Worm (Caenorhabditis elegans) whole organism, young adult: ENCODE data around the gene F38B2.6.
A peak's percentile ranks its signal among the peaks of the same experiment; 100 is the strongest.

Experiments used
- B0019.2 ChIP-seq: fragments of 200-800 bp; sonication (Bioruptor generic); conservative IDR thresholded peaks from 2 replicates; pipeline ENCODE4 v1.3.6; 2022; ENCODE audit warnings: missing genetic modification reagents, missing genetic modification characterization, missing compliant biosample characterization
- B0035.1 ChIP-seq: sonication (generic microtip); optimal IDR thresholded peaks from 2 replicates; lab custom pipeline; 2016; ENCODE audit warnings: missing genetic modification characterization, mild to moderate bottlenecking, missing compliant biosample characterization, missing genotype, missing genetic modification reagents
- B0261.1 ChIP-seq: sonication (generic microtip); optimal IDR thresholded peaks from 2 replicates; lab custom pipeline; 2016; ENCODE audit warnings: mild to moderate bottlenecking, missing genetic modification characterization, moderate library complexity, missing compliant biosample characterization
- D2030.7 ChIP-seq: fragments of 200-800 bp; sonication (Bioruptor generic); IDR thresholded peaks from 2 replicates; pipeline ENCODE4 v1.3.6; 2022; ENCODE audit warnings: missing genetic modification reagents, missing genetic modification characterization, missing compliant biosample characterization
- F10E7.11 ChIP-seq: sonication (generic microtip); optimal IDR thresholded peaks from 2 replicates; lab custom pipeline; 2017; ENCODE audit warnings: mild to moderate bottlenecking, missing genetic modification characterization, moderate library complexity, missing compliant biosample characterization
- F33H1.4 ChIP-seq: fragments of 200-800 bp; sonication (Bioruptor generic); IDR thresholded peaks from 2 replicates; pipeline ENCODE4 v1.3.6; 2022; ENCODE audit warnings: missing genetic modification reagents, missing genetic modification characterization, missing compliant biosample characterization
- F37B4.10 ChIP-seq: fragments of 200-800 bp; sonication (Bioruptor generic); IDR thresholded peaks from 2 replicates; pipeline ENCODE4 v1.3.6; 2022; ENCODE audit warnings: missing genetic modification characterization, missing compliant biosample characterization
- F39B2.1 ChIP-seq: fragments of 200-800 bp; sonication (Bioruptor generic); IDR thresholded peaks from 2 replicates; pipeline ENCODE4 v1.3.6; 2022; ENCODE audit warnings: missing genetic modification reagents, missing genetic modification characterization, missing compliant biosample characterization
- F55B11.4 ChIP-seq: sonication (generic microtip); optimal IDR thresholded peaks from 2 replicates; lab custom pipeline; 2016; ENCODE audit warnings: missing compliant biosample characterization, missing genetic modification characterization, borderline replicate concordance; ENCODE audit not compliant: insufficient read depth
- K11D2.4 ChIP-seq: fragments of 200-800 bp; sonication (Bioruptor generic); IDR thresholded peaks from 2 replicates; pipeline ENCODE4 v1.3.6; 2022; ENCODE audit warnings: missing genetic modification reagents, missing genetic modification characterization, missing compliant biosample characterization
- ama-1 ChIP-seq, 3 experiments: fragments of 150-350 bp in 1 of 3; sonication (generic microtip) in 2 of 3; optimal IDR thresholded peaks; 2 replicates each; lab custom pipeline; 2014 to 2018; ENCODE audit warnings: missing biosample characterization in 2 of 3, missing genetic modification characterization in 2 of 3, missing genetic modification reagents in 2 of 3
- attf-3 ChIP-seq: fragments of 200-800 bp; sonication (Bioruptor generic); conservative IDR thresholded peaks from 2 replicates; pipeline ENCODE4 v1.3.6; 2022; ENCODE audit warnings: missing genetic modification reagents, missing genetic modification characterization, missing compliant biosample characterization
- bed-1 ChIP-seq: fragments of 200-800 bp; sonication (Bioruptor generic); IDR thresholded peaks from 2 replicates; pipeline ENCODE4 v1.3.6; 2022; ENCODE audit warnings: missing genetic modification reagents, missing genetic modification characterization, missing compliant biosample characterization
- ccch-3 ChIP-seq: fragments of 200-800 bp; sonication (Bioruptor generic); optimal IDR thresholded peaks from 2 replicates; lab custom pipeline; 2018; ENCODE audit warnings: mild to moderate bottlenecking, missing genetic modification characterization, missing compliant biosample characterization
- ceh-100 ChIP-seq: fragments of 200-800 bp; sonication (Bioruptor generic); IDR thresholded peaks from 2 replicates; pipeline ENCODE4 v1.3.6; 2022; ENCODE audit warnings: missing genetic modification reagents, missing genetic modification characterization, missing compliant biosample characterization
- ceh-27 ChIP-seq: fragments of 200-800 bp; sonication (Bioruptor generic); optimal IDR thresholded peaks from 2 replicates; lab custom pipeline; 2018; ENCODE audit warnings: mild to moderate bottlenecking, missing genetic modification characterization, moderate library complexity, missing compliant biosample characterization
- ceh-40 ChIP-seq: fragments of 200-800 bp; sonication (Bioruptor generic); IDR thresholded peaks from 2 replicates; pipeline ENCODE4 v1.3.6; 2022; ENCODE audit warnings: missing genetic modification characterization, missing compliant biosample characterization
- dox-1 ChIP-seq: fragments of 200-800 bp; sonication (Bioruptor generic); IDR thresholded peaks from 2 replicates; pipeline ENCODE4 v1.3.6; 2022; ENCODE audit warnings: missing genetic modification reagents, missing genetic modification characterization, missing compliant biosample characterization
- fkh-3 ChIP-seq: sonication (generic microtip); optimal IDR thresholded peaks from 2 replicates; lab custom pipeline; 2016; ENCODE audit warnings: mild to moderate bottlenecking, missing genetic modification characterization, missing compliant biosample characterization
- gei-17 ChIP-seq: fragments of 200-800 bp; sonication (Bioruptor generic); optimal IDR thresholded peaks from 2 replicates; lab custom pipeline; 2018; ENCODE audit warnings: mild to moderate bottlenecking, missing genetic modification characterization, missing compliant biosample characterization
- hlh-26 ChIP-seq: fragments of 200-800 bp; sonication (Bioruptor generic); conservative IDR thresholded peaks from 2 replicates; pipeline ENCODE4 v1.3.6; 2022; ENCODE audit warnings: missing genetic modification reagents, missing genetic modification characterization, missing compliant biosample characterization
- hmg-1.2 ChIP-seq: fragments of 200-800 bp; sonication (Bioruptor generic); IDR thresholded peaks from 2 replicates; pipeline ENCODE4 v1.3.6; 2022; ENCODE audit warnings: missing genetic modification reagents, missing genetic modification characterization, missing compliant biosample characterization
- madf-10 ChIP-seq: sonication (generic microtip); optimal IDR thresholded peaks from 2 replicates; lab custom pipeline; 2016; ENCODE audit warnings: mild to moderate bottlenecking, missing genetic modification characterization, missing compliant biosample characterization
- madf-3 ChIP-seq: fragments of 200-800 bp; sonication (Bioruptor generic); IDR thresholded peaks from 2 replicates; pipeline ENCODE4 v1.3.6; 2022; ENCODE audit warnings: missing genetic modification reagents, missing genetic modification characterization, missing compliant biosample characterization
- madf-6 ChIP-seq: fragments of 200-800 bp; sonication (Bioruptor generic); IDR thresholded peaks from 2 replicates; pipeline ENCODE4 v1.3.6; 2022; ENCODE audit warnings: missing genetic modification reagents, missing genetic modification characterization, missing compliant biosample characterization
- mcd-1 ChIP-seq: fragments of 200-800 bp; sonication (Bioruptor generic); IDR thresholded peaks from 2 replicates; pipeline ENCODE4 v1.3.6; 2022; ENCODE audit warnings: missing genetic modification reagents, missing genetic modification characterization, missing compliant biosample characterization
- nfya-1 ChIP-seq: sonication (generic microtip); optimal IDR thresholded peaks from 2 replicates; lab custom pipeline; 2017; ENCODE audit warnings: antibody characterized with exemption, missing compliant biosample characterization, missing genetic modification characterization, borderline replicate concordance; ENCODE audit not compliant: insufficient read depth
- nhr-179 ChIP-seq: sonication (generic microtip); optimal IDR thresholded peaks from 2 replicates; lab custom pipeline; 2016; ENCODE audit warnings: mild to moderate bottlenecking, missing genetic modification characterization, missing compliant biosample characterization
- sea-2 ChIP-seq: fragments of 200-800 bp; sonication (Bioruptor generic); IDR thresholded peaks from 2 replicates; pipeline ENCODE4 v1.3.6; 2022; ENCODE audit warnings: missing genetic modification characterization, missing compliant biosample characterization
- sptf-2 ChIP-seq: fragments of 200-800 bp; sonication (Bioruptor generic); optimal IDR thresholded peaks from 2 replicates; lab custom pipeline; 2018; ENCODE audit warnings: mild to moderate bottlenecking, missing genetic modification characterization, missing compliant biosample characterization
- tbp1 ChIP-seq: fragments of 200-800 bp; sonication (Bioruptor generic); optimal IDR thresholded peaks from 2 replicates; lab custom pipeline; 2018; ENCODE audit warnings: mild to moderate bottlenecking, missing genetic modification characterization, missing compliant biosample characterization
- zfh-2 ChIP-seq: fragments of 200-800 bp; sonication (Bioruptor generic); conservative IDR thresholded peaks from 2 replicates; pipeline ENCODE4 v1.3.6; 2022; ENCODE audit warnings: missing genetic modification reagents, missing genetic modification characterization, missing compliant biosample characterization
- zim-3 ChIP-seq: sonication (generic microtip); optimal IDR thresholded peaks from 2 replicates; lab custom pipeline; 2017; ENCODE audit warnings: mild to moderate bottlenecking, missing genetic modification characterization, moderate library complexity, missing compliant biosample characterization
- ztf-18 ChIP-seq: sonication (generic microtip); optimal IDR thresholded peaks from 2 replicates; lab custom pipeline; 2016; ENCODE audit warnings: missing genotype, mild to moderate bottlenecking, missing genetic modification characterization, missing compliant biosample characterization
- ztf-22 ChIP-seq: fragments of 200-800 bp; sonication (Bioruptor generic); optimal IDR thresholded peaks from 2 replicates; lab custom pipeline; 2018; ENCODE audit warnings: mild to moderate bottlenecking, missing genetic modification characterization, moderate library complexity, missing compliant biosample characterization
- ztf-26 ChIP-seq: sonication (generic microtip); optimal IDR thresholded peaks from 2 replicates; lab custom pipeline; 2017; ENCODE audit warnings: missing genetic modification characterization, missing compliant biosample characterization
- ztf-28 ChIP-seq: fragments of 200-800 bp; sonication (Bioruptor generic); IDR thresholded peaks from 2 replicates; pipeline ENCODE4 v1.3.6; 2022; ENCODE audit warnings: missing genetic modification reagents, missing genetic modification characterization, missing compliant biosample characterization
- ztf-6 ChIP-seq: fragments of 200-800 bp; sonication (Bioruptor generic); IDR thresholded peaks from 2 replicates; pipeline ENCODE4 v1.3.6; 2022; ENCODE audit warnings: missing genetic modification reagents, missing genetic modification characterization, missing compliant biosample characterization

Gene F38B2.6

ce11 chrX:11299642-11300307 is 18.7 kb upstream of the F38B2.6 start, which contains the start of the genes snrp-40.1 and F08G12.3 (continued):
- TF ChIP-seq nfya-1 (tag; lab: Kevin White, UChicago), result no peak
- TF ChIP-seq gei-17 (GFP tag; lab: Kevin White, UChicago), result peak; percentile 12
- no peak for TF ChIP-seq ztf-22 (GFP tag; lab: Kevin White, UChicago)

DNA sequence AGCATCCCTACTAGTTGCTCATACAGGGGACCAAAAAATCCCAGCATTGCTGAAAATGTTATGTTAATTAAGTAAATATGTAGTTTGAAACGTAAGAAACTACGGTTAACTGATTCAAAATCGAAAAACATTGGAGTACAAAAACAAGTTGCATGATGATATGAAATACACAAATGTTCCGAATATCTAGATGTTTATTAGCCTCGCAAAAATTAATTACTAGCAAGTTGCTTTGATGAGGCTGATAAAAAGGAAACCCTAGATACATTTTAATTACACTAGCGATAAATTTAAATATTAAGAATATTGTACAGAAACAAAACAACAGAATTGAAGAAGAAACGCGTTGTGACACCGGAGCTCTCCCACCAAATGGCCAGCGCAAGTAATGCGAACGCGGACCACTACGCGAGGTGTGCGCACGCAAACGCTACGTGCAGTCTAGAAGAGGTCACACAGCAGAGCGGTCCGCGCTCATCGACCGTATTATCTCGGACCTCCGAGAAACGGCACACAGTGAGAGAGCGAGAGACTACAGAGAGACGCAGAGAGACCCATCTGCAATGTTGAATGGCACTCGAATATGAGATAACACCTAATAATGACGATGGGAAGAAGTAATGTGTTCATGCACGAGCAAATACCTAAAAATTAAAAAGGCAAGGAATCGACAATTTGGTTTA is 15.8 kb upstream of the F38B2.6 start, which contains the start of gene inx-2:
Gene inx-2, minus strand, starts transcription at position 51 of the 683 bp plus-strand sequence.
- TF ChIP-seq ceh-27 (GFP tag; lab: Kevin White, UChicago), result no peak
- no peak for TF ChIP-seq ccch-3
- peak; percentile 21; the same call in 1 of the 2 replicates for TF ChIP-seq hmg-1.2
- TF ChIP-seq zfh-2 (GFP tag; lab: Robert Waterston, UW), result peak; percentile 58; the same call in 1 of the 2 replicates
- TF ChIP-seq madf-3 (GFP tag; lab: Robert Waterston, UW), result 0 out of 2 replicates have a peak, but pooled peaks have one; percentile 24
- 0 out of 2 replicates have a peak, but pooled peaks have one; percentile 15 for TF ChIP-seq K11D2.4 (GFP tag; lab: Robert Waterston, UW)
- no peak for TF ChIP-seq bed-1 (GFP tag; lab: Robert Waterston, UW)
- no peak for TF ChIP-seq nhr-179 (tag; lab: Kevin White, UChicago)
- 0 out of 2 replicates have a peak, but pooled peaks have one; percentile 28 for TF ChIP-seq F37B4.10 (GFP tag; lab: Robert Waterston, UW)

DNA sequence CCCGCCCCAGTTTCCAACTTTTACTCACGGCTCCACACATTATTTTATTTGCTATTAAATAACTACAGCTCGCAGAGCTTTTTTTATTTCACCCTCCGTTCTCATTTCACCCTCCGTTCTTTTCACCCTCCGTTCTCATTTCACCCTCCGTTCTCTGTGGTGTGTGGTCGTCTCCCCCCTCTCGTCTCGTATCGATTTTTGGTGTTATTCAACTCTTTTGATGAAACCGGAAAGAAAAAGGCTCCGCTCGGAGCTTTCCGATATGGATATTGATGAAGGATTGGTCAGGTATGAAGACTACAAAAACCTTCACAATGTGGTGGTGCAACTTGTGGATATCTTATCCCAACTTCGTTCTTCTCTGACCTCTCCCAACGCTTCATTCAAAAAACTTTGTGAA is 9.5 kb upstream of the F38B2.6 start:
- no peak for TF ChIP-seq ztf-28 (GFP tag; lab: Robert Waterston, UW)
- TF ChIP-seq ztf-6, result no peak
- no peak for TF ChIP-seq ama-1 (optimal IDR thresholded peaks at IDR 0.05; lab: Kevin White, UChicago)
- no peak for TF ChIP-seq ama-1 (GFP tag; optimal IDR thresholded peaks at IDR 0.05; lab: Kevin White, UChicago)
- TF ChIP-seq madf-3 (GFP tag; lab: Robert Waterston, UW), result no peak
- TF ChIP-seq sea-2, result no peak
- TF ChIP-seq F55B11.4 (tag; lab: Kevin White, UChicago), result no peak
- TF ChIP-seq ceh-27 (GFP tag; lab: Kevin White, UChicago), result no peak

ce11 chrX:11289925-11290324 is 8.9 kb upstream of the F38B2.6 start:
- no peak for TF ChIP-seq B0261.1 (tag; lab: Kevin White, UChicago)
- no peak for TF ChIP-seq ceh-27 (GFP tag; lab: Kevin White, UChicago)
- no peak for TF ChIP-seq B0019.2
- no peak for TF ChIP-seq F33H1.4 (GFP tag; lab: Robert Waterston, UW)
- TF ChIP-seq nfya-1 (tag; lab: Kevin White, UChicago), result no peak
- no peak for TF ChIP-seq sea-2
- no peak for TF ChIP-seq F39B2.1 (GFP tag; lab: Robert Waterston, UW)
- TF ChIP-seq ceh-100, result no peak
- no peak for TF ChIP-seq zim-3
- no peak for TF ChIP-seq madf-10 (tag; lab: Kevin White, UChicago)

DNA sequence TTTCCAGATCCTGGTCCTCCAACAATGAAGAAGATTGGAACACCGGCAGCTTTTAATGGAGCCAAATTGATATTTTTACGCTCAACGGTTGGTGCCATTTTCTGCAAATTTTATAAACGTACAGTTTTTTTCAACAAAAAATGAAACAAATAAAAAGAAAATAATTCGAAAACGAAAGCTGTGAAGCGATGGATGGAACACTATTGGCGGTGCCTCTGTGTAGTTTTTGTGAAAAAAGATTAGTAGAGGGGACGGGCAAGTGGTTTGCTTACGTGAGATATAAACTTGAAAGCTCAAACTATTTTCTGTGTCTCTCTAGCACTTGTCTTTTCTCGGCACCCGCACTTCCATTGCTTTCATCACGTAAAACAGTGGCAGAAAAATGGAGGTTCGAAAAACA is 6.6 kb upstream of the F38B2.6 start, which contains the start of gene F38B2.4:
Gene F38B2.4, minus strand, starts transcription at position 101 of the 400 bp plus-strand sequence.
- no peak for TF ChIP-seq fkh-3
- no peak for TF ChIP-seq madf-3 (GFP tag; lab: Robert Waterston, UW)
- TF ChIP-seq D2030.7 (GFP tag; lab: Robert Waterston, UW), result no peak
- no peak for TF ChIP-seq B0261.1 (tag; lab: Kevin White, UChicago)
- no peak for TF ChIP-seq F10E7.11 (tag; lab: Kevin White, UChicago)
- TF ChIP-seq ztf-26, result no peak
- TF ChIP-seq madf-6 (GFP tag; lab: Robert Waterston, UW), result no peak
- TF ChIP-seq K11D2.4 (GFP tag; lab: Robert Waterston, UW), result no peak
- no peak for TF ChIP-seq B0035.1 (tag; lab: Kevin White, UChicago)
- no peak for TF ChIP-seq tbp1 (GFP tag; lab: Kevin White, UChicago)
- no peak for TF ChIP-seq F39B2.1 (GFP tag; lab: Robert Waterston, UW)
- no peak for TF ChIP-seq attf-3
- no peak for TF ChIP-seq ceh-40
- TF ChIP-seq sptf-2 (GFP tag; lab: Kevin White, UChicago), result no peak
- TF ChIP-seq mcd-1, result no peak
- TF ChIP-seq hlh-26 (GFP tag; lab: Robert Waterston, UW), result no peak
- no peak for TF ChIP-seq bed-1 (GFP tag; lab: Robert Waterston, UW)
- no peak for TF ChIP-seq dox-1 (GFP tag; lab: Robert Waterston, UW)
- no peak for TF ChIP-seq ztf-18 (tag; lab: Kevin White, UChicago)
